Worm (Caenorhabditis elegans): ENCODE results near the gene nap-1.

- TF ChIP-seq tbx-2 (tag; optimal IDR thresholded peaks at IDR 0.05) (no peak), skn-1 (tag; optimal IDR thresholded peaks at IDR 0.05) (no peak), hpl-2 (GFP tag; optimal IDR thresholded peaks at IDR 0.05) (no peak), unc-62 (GFP tag; optimal IDR thresholded peaks at IDR 0.05) (no peak), pqm-1 (tag; optimal IDR thresholded peaks at IDR 0.05) (no peak), aly-2 (tag; optimal IDR thresholded peaks at IDR 0.05) (no peak), zag-1 (tag; optimal IDR thresholded peaks at IDR 0.05) (no peak), ceh-82 (tag; optimal IDR thresholded peaks at IDR 0.05) (no peak), nhr-77 (tag; optimal IDR thresholded peaks at IDR 0.05) (no peak), ceh-88 (GFP tag; IDR thresholded peaks at IDR 0.05) (no peak), ama-1 (optimal IDR thresholded peaks at IDR 0.05) (no peak), tlp-1 (tag; optimal IDR thresholded peaks at IDR 0.05) (no peak)
Measured at ce11 chrIV:8426537-8426936, 47.4 kb upstream of the nap-1 start, which contains the start of the genes T26A8.3 and tmem-231.
